Fruit fly (Drosophila melanogaster): ENCODE results near the gene c12.1.

DNA sequence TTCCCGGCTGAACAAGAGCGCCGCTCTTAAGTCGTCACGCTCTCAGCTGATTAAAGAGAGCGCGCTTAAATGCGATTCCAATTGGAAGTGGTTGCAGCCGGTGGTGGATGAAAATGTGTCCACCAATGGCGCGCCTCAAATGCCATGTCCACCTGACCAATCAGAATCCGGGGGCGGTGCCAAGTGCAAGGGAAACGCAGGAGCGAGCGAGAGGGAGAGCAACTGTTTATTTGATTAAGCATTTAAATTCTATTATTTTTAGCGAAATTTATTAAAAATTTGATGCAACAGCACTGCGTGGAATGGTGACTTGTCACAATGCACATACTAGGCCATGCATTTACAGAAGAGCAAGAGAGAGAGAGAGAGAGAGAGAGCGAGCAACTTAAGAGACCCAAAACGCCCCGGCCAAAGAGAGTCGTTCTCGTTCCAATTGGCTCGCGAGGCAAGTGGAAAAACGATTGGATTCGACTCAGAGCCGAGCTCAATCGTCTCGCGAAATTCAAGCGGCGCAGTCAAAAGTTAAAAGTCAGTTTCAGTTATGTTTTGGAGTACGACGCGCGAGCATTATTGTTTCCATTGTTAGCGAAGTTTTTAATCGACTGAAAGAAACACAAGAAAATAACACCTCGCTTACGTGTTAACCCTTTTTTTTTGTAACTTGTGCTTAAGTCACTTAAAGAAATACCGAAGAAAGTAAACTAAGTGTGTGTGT, 34.8 kb downstream of the c12.1 start, which contains the start of gene lz:
- TF ChIP-seq Mnt (GFP tag; optimal IDR thresholded peaks at IDR 0.05) = no peak
- no peak for TF ChIP-seq pad (GFP tag; optimal IDR thresholded peaks at IDR 0.05)
